Fruit fly (Drosophila melanogaster) ovary, adult (tissue): ENCODE data around the gene Mic26-27.
A peak's percentile ranks its signal among the peaks of the same experiment; 100 is the strongest.

Experiments
- CG17801 ChIP-seq: fragments of 200-800 bp; optimal IDR thresholded peaks from 2 replicates; lab custom pipeline; 2019; ENCODE audit warnings: missing biosample characterization, mild to moderate bottlenecking, missing genetic modification characterization, moderate library complexity; ENCODE audit not compliant: partially characterized antibody

The Mic26-27 gene

DNA sequence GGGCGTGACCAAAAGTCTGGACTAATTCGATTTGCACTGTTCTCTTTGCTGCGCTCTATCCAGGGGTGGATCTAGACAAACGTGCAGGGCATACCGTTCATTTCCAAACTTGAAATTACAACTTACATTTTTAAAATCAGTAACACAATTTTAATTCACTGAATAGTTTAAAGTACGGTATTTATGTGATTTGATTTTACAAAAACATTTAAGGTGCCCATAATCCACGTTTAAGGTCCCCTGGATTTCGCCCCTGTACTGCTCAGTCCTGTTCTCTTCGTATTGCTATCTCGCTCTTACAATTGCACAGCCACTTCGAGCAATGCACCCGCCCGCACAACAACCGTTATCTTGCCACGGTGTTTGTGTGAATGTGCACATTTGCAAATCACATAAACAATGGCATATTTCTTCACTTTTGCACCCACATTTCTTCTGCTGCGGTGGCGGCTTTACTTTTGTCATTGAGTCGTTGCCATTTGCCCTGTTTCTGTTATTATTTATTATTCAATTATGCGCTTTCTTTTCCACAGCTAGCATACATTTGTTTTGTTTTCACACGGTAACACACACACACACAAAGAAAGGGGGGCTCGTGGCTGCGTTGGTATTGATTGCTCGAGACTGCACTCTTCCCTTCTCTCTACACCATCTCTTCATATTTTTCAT lies 48.9 kb downstream of the Mic26-27 start:
- peak; percentile 98 for TF ChIP-seq CG17801 (GFP tag; lab: Kevin White, UChicago)

dm6 chr3R:16094918-16095317 lies 51.7 kb downstream of the Mic26-27 start:
- TF ChIP-seq CG17801 (GFP tag; lab: Kevin White, UChicago): no peak
